Fruit fly (Drosophila melanogaster) Kc167 (cell line): Measurements from ENCODE around the gene Dus2.

ENCODE experiments used
- Myc ChIP-seq: fragments of >200 bp; optimal IDR thresholded peaks from 2 replicates; lab custom pipeline; 2017; ENCODE audit warnings: missing external identifiers
- Sin3A ChIP-seq: fragments of >200 bp; optimal IDR thresholded peaks from 2 replicates; lab custom pipeline; 2018; ENCODE audit warnings: missing external identifiers
- h ChIP-seq: fragments of >200 bp; optimal IDR thresholded peaks from 3 replicates; lab custom pipeline; 2018; ENCODE audit warnings: missing external identifiers
- insv ChIP-seq: fragments of >200 bp; optimal IDR thresholded peaks from 3 replicates; lab custom pipeline; 2018; ENCODE audit warnings: missing external identifiers
- psq ChIP-seq: fragments of >200 bp; optimal IDR thresholded peaks from 2 replicates; lab custom pipeline; 2017; ENCODE audit warnings: missing external identifiers
- ttk ChIP-seq: sonication (Bioruptor generic); optimal IDR thresholded peaks from 2 replicates; lab custom pipeline; 2017; ENCODE audit warnings: missing external identifiers

Dus2 gene

DNA sequence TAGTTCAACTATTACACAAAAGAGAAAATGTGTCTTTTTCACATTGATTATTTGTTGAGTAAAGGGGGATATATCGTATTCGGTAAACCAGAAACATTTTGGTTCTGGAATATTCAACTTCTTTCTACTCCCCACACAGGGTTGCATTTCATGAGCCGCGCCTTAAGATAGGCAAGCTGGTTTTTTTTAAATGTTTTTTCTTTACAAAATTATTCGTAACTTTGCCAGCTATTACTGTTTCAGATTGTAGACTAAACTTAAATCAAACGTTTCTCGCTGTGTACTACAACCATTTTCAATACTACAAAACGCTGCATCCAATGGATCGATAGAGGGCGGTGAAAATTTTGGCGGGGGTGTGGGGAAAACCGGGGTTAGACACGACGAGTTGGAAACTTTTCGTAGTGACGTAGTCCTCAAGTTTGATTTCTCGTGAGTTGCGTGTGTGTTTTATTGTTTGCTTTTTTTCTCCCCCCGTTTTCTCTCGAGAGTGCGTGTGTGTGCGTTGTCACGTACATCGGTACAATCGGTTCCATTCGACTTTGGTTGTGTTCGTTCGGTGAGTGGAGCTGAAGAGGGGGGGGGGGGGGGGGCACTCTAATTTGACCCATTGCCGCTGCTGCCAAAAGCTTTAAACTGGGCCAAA, 24.2 kb upstream of the Dus2 start:
- TF ChIP-seq ttk (no peak), h (no peak), Myc (no peak), Sin3A (lab: Kevin White, UChicago) (no peak), psq (lab: Kevin White, UChicago) (no peak), insv (lab: Kevin White, UChicago) (no peak)

DNA sequence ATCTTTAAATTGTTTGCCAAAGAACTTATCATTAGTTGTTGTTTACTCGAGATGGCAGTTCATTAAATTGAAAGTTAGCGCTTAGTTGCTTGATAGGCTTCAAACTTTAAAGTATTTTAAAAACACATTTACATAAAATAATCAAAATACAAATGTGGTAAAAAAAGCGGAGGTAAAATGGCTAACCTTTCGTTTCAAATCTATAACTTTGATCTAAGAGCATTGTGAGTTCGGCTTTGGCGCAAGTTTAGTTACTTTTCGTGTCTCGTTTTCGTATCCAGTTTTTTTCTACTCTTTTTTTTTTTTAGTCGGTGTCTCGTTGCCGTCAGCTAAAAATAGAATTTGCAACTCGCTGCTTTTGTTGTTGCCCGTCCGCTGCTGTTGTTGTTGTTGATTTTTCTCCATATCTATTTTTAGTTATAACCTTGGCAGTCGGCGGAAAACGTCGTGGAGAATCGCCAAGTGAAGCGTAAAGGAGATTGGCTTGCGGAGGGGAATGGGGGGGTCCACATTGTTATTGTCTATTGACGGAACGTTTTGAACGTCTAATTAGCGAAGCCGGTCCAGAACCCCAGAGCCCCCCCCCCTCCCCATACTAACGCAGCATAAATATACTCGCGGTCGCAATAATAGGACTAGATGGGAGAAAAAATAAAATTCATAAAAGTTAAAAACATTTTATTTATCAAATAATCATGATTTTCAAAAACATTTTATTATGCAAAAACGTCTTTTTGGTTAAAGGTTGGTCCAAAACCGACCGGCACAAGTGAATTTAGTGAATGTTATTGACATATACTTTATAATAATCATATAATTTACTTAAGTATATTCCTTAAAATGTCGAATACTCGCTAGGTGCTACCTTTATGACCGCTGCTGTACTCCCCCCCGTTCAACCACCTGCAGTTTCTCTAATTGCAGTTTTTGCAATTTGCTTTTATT, 23.0 kb upstream of the Dus2 start:
- TF ChIP-seq insv (lab: Kevin White, UChicago) = no peak
- TF ChIP-seq h = no peak
- no peak for TF ChIP-seq ttk
- no peak for TF ChIP-seq psq (lab: Kevin White, UChicago)
- TF ChIP-seq Sin3A (lab: Kevin White, UChicago) = no peak
- TF ChIP-seq Myc = no peak

DNA sequence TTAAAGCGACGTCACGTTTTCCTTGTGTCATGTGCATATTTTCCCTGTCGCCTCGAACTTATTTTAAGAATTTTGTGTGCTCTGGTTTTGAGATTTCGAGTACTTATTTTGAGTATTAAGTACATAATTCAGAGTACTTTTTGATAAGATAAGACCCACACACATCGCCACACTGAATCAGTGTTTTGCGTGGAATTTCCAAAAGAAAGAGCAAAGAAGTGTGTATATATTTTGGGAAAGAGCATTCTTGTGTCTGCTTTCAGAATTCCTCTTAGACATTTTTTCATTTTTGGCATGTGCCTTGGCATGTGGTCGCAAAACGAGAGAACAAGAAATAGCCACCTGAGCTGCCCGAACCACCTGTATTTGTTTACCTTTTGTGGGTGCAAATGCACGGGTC, 22.0 kb upstream of the Dus2 start:
- TF ChIP-seq Sin3A (lab: Kevin White, UChicago) = no peak
- TF ChIP-seq Myc = no peak
- TF ChIP-seq ttk = no peak
- no peak for TF ChIP-seq psq (lab: Kevin White, UChicago)
- no peak for TF ChIP-seq h
- TF ChIP-seq insv (lab: Kevin White, UChicago) = no peak

DNA sequence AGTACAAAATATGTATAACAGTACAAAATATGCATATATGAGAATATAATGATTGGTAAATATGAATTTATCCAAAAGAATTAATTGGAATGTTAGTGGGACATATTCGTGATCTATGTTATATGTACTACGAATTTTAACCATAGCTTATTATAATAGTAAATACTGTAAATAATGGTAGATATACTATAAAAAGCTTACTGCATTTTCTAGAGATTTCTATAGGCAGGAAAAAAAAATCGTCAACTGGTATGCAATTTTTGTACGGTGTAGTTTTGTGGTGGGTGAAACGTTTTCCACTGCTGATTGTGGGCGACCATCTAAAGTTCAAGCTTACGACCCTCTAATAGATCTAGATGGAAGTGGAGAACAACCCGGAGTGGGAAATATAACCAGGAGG, 20.9 kb upstream of the Dus2 start:
- TF ChIP-seq Sin3A (lab: Kevin White, UChicago) (no peak), ttk (no peak), h (no peak), psq (lab: Kevin White, UChicago) (no peak), insv (lab: Kevin White, UChicago) (no peak)

DNA sequence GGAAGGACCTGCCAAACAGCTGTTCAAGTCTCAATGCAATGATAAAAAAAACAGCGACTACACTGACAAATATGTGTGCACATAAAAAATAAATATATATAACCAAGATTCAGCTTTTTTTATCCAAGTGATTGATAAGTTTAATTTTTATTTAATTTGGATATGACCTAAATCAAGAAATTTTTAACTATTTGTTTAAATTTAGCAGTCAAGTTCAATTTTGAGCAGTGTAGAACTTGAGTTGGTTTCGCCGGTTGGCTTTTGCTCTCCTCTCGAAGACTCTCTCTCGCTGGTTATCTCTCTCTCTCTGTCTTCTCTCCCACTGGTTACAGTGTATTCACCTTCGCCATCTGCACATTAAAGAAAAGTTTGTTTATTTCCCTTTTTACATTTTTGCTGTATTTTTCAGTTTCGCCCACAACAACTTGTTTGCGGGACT, 19.7 kb upstream of the Dus2 start:
- TF ChIP-seq psq (lab: Kevin White, UChicago) (no peak), Sin3A (lab: Kevin White, UChicago) (no peak)

DNA sequence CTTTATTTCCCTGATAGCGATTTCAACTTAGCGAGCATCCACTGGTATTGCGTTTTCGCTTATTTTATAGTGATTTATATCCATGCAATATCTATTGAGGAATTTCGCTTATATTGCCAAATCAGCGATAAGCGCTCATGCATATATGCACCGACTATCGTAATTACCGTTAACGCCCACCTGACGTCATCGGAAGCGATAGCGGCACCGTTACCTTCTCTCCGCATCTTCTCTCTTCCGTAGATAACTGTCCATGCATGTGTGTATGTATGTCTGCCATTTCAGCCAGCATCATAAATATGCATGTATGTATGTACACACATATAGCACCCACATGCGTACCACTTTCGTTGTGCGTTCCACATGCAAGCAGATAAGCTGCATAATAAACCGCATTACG, 16.6 kb upstream of the Dus2 start:
- TF ChIP-seq psq (lab: Kevin White, UChicago) = no peak
- TF ChIP-seq ttk = no peak
- no peak for TF ChIP-seq h
- TF ChIP-seq Sin3A (lab: Kevin White, UChicago) = no peak
- TF ChIP-seq Myc = no peak
- TF ChIP-seq insv (lab: Kevin White, UChicago) = no peak

DNA sequence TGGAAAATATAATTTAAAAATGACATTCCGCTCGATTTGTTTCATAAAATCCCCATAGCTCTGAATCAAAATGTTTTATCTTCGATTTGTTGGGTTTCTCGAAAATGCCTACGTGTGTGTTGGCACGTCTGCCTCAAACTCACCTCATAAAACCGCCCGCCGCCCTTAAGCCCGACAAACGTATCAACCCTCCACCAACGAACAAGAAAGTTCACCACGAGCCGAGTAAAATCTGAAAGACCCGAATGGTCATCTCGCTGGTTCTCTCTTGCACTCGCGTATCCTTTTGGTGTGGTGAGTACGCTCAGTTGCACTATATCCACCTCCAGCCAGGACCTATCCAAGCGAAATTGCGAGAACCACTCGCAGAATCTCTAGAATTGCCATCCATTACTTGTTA, 15.8 kb upstream of the Dus2 start:
- TF ChIP-seq Sin3A (lab: Kevin White, UChicago) (no peak), psq (lab: Kevin White, UChicago) (no peak), ttk (no peak), insv (lab: Kevin White, UChicago) (no peak), h (no peak), Myc (no peak)

DNA sequence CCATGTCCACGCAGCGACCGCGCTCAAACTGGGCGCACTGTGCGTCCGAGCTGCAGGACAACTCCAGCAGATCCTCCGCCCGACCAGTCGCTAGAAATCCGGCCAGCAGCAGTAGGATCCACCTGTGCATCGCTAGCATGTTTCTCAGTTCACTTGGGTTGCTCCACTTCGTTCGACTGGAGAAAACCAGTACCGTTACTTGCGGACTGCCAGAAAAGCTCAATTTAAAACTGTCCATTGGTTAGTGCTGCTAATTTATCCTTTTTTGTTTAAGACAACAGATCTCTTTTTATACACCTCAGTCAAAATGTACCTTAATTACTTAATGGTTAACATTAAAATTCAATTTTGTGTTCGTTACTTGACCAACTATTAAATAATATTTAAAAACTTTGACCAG, 12.1 kb upstream of the Dus2 start, which contains the start of gene CG11674:
Gene CG11674, minus strand, starts transcription at position 215 of the 400 bp plus-strand sequence.
- no peak for TF ChIP-seq Myc

DNA sequence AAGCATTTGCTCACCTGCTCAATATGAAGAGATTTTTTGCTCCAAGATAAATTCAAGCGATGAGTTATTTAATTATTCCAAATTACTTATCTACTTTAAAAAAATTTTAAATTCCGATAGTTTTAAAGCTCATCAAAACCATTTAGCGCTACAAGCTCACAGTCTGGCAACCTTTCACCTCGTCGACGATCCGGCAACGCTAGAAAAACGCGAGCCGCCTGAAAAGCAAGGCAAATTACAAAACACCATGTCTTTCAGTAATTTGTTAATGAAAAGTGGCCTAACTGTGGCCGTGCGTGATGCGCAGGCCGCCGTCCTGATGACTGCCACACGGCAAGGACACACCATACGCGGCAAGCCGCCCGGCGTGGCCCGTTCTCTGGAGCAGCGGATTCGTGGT, 11.7 kb upstream of the Dus2 start, which contains the start of gene mRpL38:
Gene mRpL38, plus strand, starts transcription at position 197 of the 400 bp plus-strand sequence.
- TF ChIP-seq Sin3A (lab: Kevin White, UChicago) (no peak), ttk (no peak), h (no peak), psq (lab: Kevin White, UChicago) (no peak), Myc (no peak), insv (lab: Kevin White, UChicago) (no peak)

DNA sequence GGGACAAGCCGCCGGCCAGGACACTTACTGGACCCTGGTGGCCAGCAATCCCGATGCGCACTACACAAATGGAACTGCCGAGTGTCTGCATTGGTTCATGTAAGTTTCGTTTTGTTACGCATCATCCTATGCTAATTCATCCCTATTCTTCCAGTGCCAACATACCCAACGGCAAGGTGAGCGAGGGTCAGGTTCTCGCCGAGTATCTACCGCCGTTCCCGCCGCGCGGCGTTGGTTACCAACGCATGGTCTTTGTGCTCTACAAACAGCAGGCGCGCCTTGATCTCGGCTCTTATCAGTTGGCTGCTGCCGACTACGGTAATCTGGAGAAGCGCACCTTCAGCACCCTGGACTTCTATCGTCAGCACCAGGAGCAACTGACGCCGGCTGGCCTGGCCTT, 10.7 kb upstream of the Dus2 start:
- TF ChIP-seq psq (lab: Kevin White, UChicago) (no peak), ttk (no peak)

DNA sequence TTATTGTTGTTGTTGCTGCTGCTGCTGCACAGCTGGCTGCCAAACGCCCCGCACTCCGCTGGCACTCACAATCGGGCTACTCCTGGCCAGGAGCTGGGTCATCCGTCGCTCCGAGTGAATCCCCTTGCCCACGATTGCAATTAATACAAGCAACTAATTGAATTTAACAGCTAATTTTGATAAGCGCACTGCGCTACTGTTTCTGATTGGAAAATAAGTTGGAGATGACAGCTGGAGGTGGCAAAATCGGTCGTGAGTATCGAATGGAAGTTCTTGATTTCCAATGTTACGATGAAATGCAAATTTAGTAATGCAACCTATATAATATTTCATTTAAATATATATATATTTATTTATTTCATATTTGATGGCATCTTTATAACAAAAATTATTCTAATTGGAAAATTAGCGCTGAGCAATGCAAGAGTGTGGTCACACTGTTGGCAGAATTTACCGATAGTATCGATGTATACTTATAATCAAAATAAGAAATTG, 3.9 kb upstream of the Dus2 start, which contains the start of gene CG42271:
Gene CG42271, minus strand, starts transcription at position 224 of the 495 bp plus-strand sequence.
- no peak for TF ChIP-seq ttk
- TF ChIP-seq h = no peak
- no peak for TF ChIP-seq psq (lab: Kevin White, UChicago)
- no peak for TF ChIP-seq Myc
- no peak for TF ChIP-seq Sin3A (lab: Kevin White, UChicago)
- no peak for TF ChIP-seq insv (lab: Kevin White, UChicago)

DNA sequence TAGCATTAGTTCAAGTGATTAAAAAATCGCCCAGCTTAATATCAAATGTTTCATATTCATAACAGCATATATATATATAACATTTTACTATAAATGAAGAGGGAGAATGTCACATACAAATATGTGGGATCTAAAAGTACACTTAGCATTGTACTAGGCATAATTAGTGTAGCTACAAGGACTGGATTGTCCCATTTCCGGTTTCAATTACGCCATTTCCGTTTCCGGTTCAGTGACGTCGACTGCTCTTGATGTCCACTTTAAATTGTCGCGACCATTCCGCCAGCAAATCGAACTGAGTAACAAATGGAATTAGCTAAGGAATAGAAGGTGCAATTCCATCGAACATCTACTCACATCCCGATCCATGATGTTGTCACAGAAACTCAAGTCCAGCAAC, 3.3 kb upstream of the Dus2 start:
- no peak for TF ChIP-seq h
- TF ChIP-seq insv (lab: Kevin White, UChicago) = no peak
- no peak for TF ChIP-seq psq (lab: Kevin White, UChicago)
- no peak for TF ChIP-seq Myc
- no peak for TF ChIP-seq ttk

DNA sequence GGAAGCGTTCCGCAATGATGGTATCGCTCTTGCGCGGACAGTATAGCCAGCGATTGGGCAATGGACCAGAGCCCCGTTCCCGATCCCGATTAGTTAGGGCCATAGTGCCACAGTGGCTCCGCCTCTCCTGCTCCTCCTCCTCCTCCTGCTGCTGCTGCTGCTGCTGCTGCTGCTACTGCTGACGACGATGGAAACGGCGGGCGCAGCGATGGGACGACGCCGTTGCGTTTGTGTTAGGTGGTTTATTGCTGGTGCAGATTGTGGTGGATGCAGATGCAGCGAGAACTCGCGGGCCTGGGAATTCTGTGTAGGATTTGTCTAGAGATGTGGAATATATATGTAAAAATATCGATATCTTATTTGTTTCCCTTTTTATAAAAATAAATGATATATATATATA, 4.7 kb downstream of the Dus2 start, which contains the start of gene mRNA-cap:
Gene mRNA-cap, minus strand, starts transcription at position 344 of the 400 bp plus-strand sequence.
- TF ChIP-seq ttk (no peak), h (no peak), psq (lab: Kevin White, UChicago) (no peak), Myc (no peak), Sin3A (lab: Kevin White, UChicago) (no peak), insv (lab: Kevin White, UChicago) (no peak)
